Fruit fly (Drosophila melanogaster): ENCODE measurements around the gene CG18135.

Gene CG18135

DNA sequence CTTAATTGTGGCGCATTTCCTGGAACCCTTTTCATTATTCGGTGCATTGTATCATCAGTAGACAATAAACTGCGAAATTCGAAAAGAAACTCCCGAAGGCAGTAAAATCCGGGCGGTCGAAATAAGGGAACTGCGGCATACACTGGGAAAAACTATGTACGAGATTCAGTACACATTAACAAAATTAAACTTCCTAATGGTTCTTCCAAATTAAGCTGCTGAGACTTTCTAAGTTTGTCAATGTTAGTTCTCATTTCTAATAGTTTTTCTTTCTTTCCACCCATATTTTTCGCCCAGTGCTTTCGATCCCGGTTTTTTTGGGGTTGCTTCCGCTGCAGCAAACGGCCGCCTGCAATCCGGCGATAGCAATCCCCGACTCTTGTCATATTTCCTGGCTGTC lies 26.7 kb upstream of the CG18135 start (continued):
- TF ChIP-seq CG6854 (GFP tag; optimal IDR thresholded peaks at IDR 0.05) (peak; percentile 38), fd85E (GFP tag; optimal IDR thresholded peaks at IDR 0.05) (no peak)

DNA sequence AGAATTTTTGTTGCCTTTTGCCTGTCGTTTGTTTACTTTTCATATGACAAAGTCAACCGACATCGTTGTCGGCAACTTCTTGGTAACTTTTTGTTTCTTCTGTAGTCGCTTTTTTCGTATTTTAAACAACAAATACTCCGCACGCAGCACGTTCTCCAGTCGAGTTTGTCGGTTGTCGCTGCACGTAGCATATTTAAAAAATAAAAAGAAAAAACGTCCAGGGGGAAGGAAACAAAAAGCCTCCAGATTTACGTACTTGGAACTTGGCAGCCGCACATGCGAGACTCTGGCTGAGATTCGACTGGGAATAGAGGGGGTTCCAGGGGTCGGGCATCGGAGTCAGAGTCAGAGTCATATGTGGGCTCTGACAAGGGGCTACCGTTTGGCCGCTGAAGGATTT lies 23.6 kb upstream of the CG18135 start:
- TF ChIP-seq Eip75B (GFP tag; optimal IDR thresholded peaks at IDR 0.05) (no peak), CG16779 (tag; optimal IDR thresholded peaks at IDR 0.05) (no peak), Hr4 (GFP tag; optimal IDR thresholded peaks at IDR 0.05) (no peak), Sox14 (GFP tag; optimal IDR thresholded peaks at IDR 0.05) (no peak), CG3919 (GFP tag; optimal IDR thresholded peaks at IDR 0.05) (no peak), CG6163 (GFP tag; IDR thresholded peaks at IDR 0.05) (peak; percentile 20; the same call in 2 of the 3 replicates), Ets21C (GFP tag; optimal IDR thresholded peaks at IDR 0.05) (no peak), acj6 (GFP tag; optimal IDR thresholded peaks at IDR 0.05) (no peak), vri (GFP tag; optimal IDR thresholded peaks at IDR 0.05) (no peak), esn (GFP tag; optimal IDR thresholded peaks at IDR 0.05) (no peak), Eip93F (GFP tag; optimal IDR thresholded peaks at IDR 0.05) (no peak), Gug (GFP tag; IDR thresholded peaks at IDR 0.05) (no peak), CG9139 (GFP tag; optimal IDR thresholded peaks at IDR 0.05) (peak; percentile 46), CG4318 (GFP tag; optimal IDR thresholded peaks at IDR 0.05) (no peak), Blimp-1 (GFP tag; optimal IDR thresholded peaks at IDR 0.05) (no peak), Hr38 (GFP tag; optimal IDR thresholded peaks at IDR 0.05) (no peak), topi (GFP tag; optimal IDR thresholded peaks at IDR 0.05) (no peak), Eip78C (GFP tag) (no peak), OdsH (GFP tag; optimal IDR thresholded peaks at IDR 0.05) (no peak), CG11294 (GFP tag; IDR thresholded peaks at IDR 0.05) (no peak), CG15336 (GFP tag; IDR thresholded peaks at IDR 0.05) (no peak; the same call in 1 of the 2 replicates), CG6854 (GFP tag; optimal IDR thresholded peaks at IDR 0.05) (peak; percentile 63), lz (GFP tag; optimal IDR thresholded peaks at IDR 0.05) (no peak), Sox102F (GFP tag; optimal IDR thresholded peaks at IDR 0.05) (peak; percentile 14), CG6276 (GFP tag; optimal IDR thresholded peaks at IDR 0.05) (no peak), CG7368 (GFP tag; optimal IDR thresholded peaks at IDR 0.05) (no peak), CG8632 (GFP tag; optimal IDR thresholded peaks at IDR 0.05) (no peak), CG10669 (GFP tag; optimal IDR thresholded peaks at IDR 0.05) (no peak), eg (GFP tag; IDR thresholded peaks at IDR 0.05) (no peak), CG31627 (GFP tag; optimal IDR thresholded peaks at IDR 0.05) (no peak), salr (GFP tag; optimal IDR thresholded peaks at IDR 0.05) (no peak), CG8119 (GFP tag; IDR thresholded peaks at IDR 0.05) (0 out of 3 replicates have a peak, but pooled peaks have one; percentile 13), CG34406 (GFP tag; optimal IDR thresholded peaks at IDR 0.05) (no peak), CG8319 (GFP tag; optimal IDR thresholded peaks at IDR 0.05) (no peak), dsx (GFP tag; optimal IDR thresholded peaks at IDR 0.05; ENCODE audit: poor library complexity, severe bottlenecking) (peak; percentile 38), Lpt (GFP tag; optimal IDR thresholded peaks at IDR 0.05) (no peak), pdm3 (GFP tag; optimal IDR thresholded peaks at IDR 0.05) (no peak), ss (GFP tag; optimal IDR thresholded peaks at IDR 0.05) (peak; percentile 63 to 77), CG6808 (GFP tag; optimal IDR thresholded peaks at IDR 0.05) (peak; percentile 36), dac (GFP tag; optimal IDR thresholded peaks at IDR 0.05) (no peak)

DNA sequence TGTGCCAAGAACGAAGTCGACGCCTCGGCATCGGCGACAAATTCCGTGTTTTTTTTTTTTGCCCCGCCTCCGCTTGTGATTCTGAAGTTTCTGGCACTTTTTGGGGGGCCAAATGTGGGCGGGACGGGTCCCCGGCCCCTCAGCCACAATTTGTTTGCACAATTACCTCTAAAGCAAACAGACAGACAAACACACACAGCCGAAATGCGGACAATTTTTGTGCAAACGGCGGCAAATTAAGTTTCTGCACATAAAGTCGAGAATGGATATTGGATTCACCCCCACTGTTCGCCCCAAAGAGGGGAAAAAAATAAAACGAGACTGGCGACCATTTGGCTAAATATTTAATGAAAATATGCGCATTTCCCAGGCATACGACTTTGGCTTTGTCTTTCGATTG lies 22.4 kb upstream of the CG18135 start:
- TF ChIP-seq CG6163 (GFP tag; IDR thresholded peaks at IDR 0.05), result 0 out of 3 replicates have a peak, but pooled peaks have one; percentile 32
- peak; percentile 66 for TF ChIP-seq fkh (GFP tag; optimal IDR thresholded peaks at IDR 0.05)
- TF ChIP-seq CG1621 (tag; optimal IDR thresholded peaks at IDR 0.05), result no peak

Measured in whole organism, prepupa.